Fruit fly (Drosophila melanogaster) S2 (cell line): ENCODE data around the gene slpr.

Experiments used
- CG8478 ChIP-seq: fragments of >200 bp; optimal IDR thresholded peaks from 2 replicates; lab custom pipeline; 2018
- CTCF ChIP-seq, 2 experiments: fragments of >200 bp; optimal IDR thresholded peaks; 2 replicates each; lab custom pipeline; 2018

slpr gene

DNA sequence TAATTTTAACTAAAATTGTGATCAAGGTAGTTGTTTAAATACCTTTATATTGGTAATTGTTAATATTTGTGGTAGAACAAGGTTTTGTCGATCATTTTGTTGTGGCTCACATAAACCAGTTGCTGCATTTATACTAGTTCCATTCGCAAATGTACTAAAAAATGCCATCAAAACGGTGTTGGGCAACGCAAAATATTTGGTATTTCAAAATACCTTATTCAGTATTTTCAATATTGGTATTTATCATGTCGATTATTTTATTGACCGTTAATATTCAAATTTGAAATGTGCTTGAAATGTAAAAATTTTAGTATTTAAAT, at the start of gene slpr:
Gene slpr (minus strand): TSS at position 156 of the 320 bp plus-strand sequence.
- TF ChIP-seq CG8478 (lab: Kevin White, UChicago) (no peak), CTCF (optimal IDR thresholded peaks at IDR 0.05; lab: Kevin White, UChicago) (no peak)

DNA sequence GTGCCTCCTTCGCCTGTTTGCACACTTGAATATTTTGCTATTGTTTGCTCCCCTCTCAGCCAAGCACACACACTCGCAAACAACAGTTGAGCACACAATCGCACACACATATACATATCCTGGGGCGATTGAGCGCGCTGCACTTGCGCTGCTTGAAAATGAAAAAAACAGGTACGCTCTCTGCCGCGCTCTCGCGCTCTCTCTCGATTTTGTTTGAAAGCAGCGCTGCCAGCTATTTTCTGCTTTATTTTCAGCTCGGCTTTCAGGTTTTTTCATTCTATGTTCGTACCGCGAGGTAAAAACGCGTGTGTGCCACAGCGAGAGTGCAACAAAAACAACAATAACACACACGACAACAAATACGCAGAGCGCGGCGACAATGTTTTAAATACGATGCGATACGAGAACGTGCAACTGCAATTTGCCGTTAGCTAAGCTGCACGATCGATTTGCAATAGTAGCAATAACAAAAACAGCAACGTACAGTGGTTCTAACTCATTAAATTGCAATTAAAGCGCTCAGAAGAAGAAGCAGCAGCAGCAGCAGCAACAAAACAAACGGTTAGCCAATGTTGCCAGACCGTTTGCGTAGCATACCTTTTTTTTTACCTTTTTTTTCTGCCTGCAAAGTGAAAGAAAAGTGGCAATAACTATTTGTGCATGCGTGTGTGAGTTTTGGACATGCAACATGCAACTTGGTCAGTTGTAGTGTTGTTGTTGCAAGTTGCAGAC, 39.0 kb upstream of the slpr start:
- TF ChIP-seq CTCF (optimal IDR thresholded peaks at IDR 0.05; lab: Kevin White, UChicago) (no peak), CG8478 (lab: Kevin White, UChicago) (no peak)

DNA sequence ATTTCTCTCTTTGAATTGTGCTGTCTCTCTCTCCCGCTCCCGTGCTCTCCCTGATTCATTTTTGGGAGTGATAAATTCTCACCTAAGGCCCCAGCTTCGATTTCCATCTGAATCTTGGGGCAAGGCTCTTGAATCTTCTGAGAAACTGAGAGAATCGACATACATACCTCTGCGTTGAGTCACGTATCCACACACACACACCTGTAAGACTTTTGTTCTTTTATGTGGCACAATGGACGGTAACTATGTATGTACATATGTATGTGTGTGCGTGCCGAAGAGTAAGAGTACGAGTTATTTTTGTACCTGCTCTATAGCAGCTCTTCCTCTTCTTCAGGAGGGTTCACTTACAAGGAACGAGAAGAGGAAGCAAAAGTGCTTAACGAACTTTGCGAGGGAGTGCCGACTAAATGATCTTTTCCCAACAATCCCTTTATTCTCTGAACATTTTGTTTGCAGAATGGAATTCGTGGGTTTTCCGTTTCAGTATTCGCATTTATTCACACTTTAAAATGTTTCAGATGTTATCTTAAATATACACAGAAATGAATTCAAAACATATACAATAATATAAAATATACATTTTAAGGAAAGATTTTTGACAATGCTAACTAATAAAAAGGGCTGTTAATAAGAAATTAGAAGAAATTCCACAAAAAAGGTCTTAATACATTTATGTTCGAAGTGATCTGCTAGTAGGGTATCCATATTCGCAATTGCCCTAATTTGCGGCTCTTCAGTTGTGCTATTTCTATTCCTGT, 38.3 kb upstream of the slpr start:
- TF ChIP-seq CTCF (optimal IDR thresholded peaks at IDR 0.05; lab: Kevin White, UChicago): no peak
- TF ChIP-seq CG8478 (lab: Kevin White, UChicago): no peak

DNA sequence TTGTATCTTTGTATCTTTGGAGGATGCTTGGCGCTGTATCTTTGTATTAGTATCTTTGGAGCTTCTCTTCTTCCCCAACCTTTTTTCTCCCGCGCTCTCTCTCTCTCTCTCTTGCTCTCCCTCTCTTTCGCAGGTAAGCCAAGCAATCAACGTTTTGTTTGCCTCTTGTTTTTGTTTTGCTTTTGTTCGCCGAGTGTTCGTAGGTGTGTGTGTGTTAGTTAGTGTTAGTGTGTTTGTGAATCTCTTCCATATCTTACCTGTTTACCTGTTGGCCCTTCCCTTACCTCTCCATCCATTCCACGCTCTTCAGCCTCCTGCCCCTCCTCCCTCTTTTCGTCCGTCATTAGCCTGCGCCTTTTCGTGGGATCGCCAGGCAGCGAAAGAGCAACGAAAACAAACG, 37.0 kb upstream of the slpr start:
- TF ChIP-seq CTCF (optimal IDR thresholded peaks at IDR 0.05; lab: Kevin White, UChicago) (no peak), CG8478 (lab: Kevin White, UChicago) (no peak)

DNA sequence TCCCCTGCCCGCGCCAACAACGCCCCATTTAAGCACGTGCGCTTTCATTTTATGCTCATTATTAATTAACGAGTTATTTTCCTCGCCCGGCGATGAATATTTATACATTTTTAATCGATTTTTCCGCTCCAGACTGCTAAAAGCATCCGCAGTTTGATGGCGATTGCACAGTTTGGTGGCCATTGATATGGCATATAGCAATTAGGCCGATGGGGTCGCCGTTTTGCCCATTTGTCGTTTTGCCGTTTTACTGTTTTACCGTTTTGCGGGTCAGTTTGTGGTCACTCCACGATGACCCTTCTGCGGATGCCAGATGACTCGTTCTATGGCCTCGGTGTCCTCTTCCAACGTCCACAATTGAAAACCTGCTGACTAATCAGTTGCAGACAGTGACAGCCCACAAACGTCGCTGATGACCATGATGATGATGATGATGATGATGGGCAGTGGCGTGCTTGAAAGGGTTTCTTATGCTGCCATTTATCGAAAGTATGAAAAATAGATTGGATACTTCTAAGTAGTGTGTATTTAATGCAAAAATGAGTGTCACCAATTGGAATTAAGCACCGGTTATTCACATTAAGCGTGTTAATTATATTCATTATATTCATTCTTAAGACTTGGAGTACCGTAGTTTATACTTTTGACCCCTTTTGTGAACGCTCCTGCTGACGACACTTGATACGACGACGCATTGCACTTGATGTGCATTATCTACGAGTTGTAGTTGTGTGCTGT, 34.9 kb upstream of the slpr start:
- TF ChIP-seq CTCF (optimal IDR thresholded peaks at IDR 0.05; lab: Kevin White, UChicago) (no peak), CG8478 (lab: Kevin White, UChicago) (no peak)

DNA sequence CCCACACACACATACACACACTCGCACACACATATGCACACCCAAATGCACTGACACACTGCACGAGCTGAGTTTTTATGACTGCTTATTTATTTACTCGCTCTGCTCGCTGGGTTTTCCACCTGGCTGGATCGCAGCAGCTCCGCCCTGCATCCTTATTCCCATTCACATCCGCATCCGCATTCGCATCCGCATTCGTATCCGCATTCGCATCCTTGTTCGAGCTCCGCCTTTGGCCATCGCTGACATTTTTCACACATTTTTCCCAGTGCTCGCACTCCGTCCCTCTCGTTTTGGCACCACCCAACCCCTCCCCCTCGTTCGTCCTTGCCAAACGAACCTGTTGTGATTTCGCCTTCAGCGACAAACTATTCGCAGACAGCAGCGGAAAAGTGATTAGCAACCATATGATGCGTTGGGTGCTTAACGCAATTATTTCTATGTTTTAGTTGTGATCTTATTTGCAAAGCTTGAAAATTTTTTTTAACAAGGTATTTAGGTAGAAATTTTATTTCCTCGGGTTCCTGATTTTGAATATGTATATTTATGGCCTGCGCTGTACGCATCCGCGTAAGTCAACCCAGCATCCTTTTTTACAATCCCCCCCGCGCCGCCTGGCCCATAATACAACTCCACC, 34.2 kb upstream of the slpr start:
- TF ChIP-seq CG8478 (lab: Kevin White, UChicago) (no peak), CTCF (optimal IDR thresholded peaks at IDR 0.05; lab: Kevin White, UChicago) (no peak)

DNA sequence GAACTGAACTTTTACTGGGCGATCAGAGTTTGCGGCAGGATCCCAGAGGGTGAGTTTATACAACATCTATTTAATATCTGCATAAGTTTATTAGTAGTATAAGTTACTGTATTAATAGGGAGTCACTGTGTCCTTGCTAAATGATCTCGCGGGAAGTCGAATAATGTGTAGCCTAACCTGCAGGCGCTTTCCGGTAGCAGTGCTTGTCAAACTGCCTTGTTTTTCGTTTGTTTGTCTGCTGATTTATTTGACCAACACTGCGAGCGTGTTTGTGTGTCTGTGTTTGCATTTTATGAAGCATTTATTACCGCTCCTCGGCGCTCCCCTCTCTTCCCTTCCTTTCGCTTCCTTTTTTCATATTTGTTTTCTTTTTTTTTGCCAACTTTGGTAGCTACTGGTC, 33.6 kb upstream of the slpr start:
- TF ChIP-seq CTCF (optimal IDR thresholded peaks at IDR 0.05; lab: Kevin White, UChicago) (peak; percentile 77 to 79), CG8478 (lab: Kevin White, UChicago) (no peak)

DNA sequence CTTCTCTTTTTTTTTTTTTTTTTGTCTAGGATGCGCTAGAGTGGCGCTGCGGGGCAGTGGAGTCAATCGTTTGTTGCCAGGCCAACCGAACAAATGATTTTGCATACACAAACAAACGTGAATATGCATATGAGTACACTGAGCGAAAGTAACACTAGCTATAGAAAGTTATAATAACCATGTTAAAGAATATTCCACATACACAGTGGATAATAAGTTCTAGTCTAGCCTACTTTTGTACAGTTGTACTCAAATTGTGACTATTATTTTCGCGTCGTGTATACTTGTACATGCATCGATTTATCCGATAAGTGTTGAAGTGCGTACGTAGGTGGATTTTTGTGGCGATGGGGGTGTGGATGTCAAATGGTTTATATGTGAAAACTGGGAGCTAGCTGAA, 30.1 kb upstream of the slpr start:
- no peak for TF ChIP-seq CTCF (optimal IDR thresholded peaks at IDR 0.05; lab: Kevin White, UChicago)
- TF ChIP-seq CG8478 (lab: Kevin White, UChicago): no peak

DNA sequence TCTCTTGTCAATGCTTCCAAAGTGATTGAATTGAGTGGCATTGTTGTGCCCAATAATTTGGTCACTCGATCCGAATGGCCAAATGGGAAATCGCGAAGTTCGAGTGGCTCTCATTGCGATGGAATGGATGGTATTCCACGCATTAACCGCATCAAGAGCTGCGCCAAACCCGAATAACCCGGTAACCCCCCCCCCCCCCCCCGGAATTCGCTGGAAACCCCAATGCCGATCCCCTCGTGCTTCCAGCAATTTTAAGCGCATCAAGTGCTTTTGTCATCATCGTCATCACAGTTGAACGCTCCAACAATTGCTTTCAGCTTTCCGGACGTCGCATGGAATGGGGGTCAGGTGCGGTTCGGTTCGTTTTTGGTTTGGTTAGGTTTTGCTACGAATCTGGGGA, 29.6 kb upstream of the slpr start:
- TF ChIP-seq CTCF (optimal IDR thresholded peaks at IDR 0.05; lab: Kevin White, UChicago): no peak
- no peak for TF ChIP-seq CG8478 (lab: Kevin White, UChicago)

DNA sequence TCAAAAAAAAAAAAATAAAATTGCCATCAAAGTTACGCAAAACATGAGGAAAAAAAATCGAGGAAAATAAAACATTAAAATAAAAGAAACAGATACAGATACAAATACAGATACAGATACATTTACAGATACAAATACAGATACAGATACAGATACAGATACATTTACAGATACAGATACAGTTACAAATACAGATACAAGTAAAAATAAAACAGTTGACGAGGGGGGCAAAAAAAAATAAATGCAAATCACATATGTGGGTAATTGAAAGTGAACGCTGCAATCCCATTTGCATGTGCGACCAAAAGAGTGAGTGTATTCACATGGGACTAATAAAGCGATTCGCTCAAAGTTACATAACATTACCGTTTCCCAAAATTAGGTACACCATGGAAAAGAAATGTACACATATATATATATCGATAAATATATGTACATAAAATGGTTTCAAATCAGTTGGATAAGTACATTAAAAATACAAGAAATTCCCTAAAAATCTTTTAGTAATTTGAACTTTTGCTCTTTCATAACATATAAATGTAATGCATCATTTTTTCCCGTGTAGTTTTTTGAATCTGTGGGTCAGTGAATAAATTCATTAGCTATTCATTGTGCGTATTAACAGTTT, 28.8 kb upstream of the slpr start:
- TF ChIP-seq CTCF (optimal IDR thresholded peaks at IDR 0.05; lab: Kevin White, UChicago): no peak
- TF ChIP-seq CG8478 (lab: Kevin White, UChicago): no peak

DNA sequence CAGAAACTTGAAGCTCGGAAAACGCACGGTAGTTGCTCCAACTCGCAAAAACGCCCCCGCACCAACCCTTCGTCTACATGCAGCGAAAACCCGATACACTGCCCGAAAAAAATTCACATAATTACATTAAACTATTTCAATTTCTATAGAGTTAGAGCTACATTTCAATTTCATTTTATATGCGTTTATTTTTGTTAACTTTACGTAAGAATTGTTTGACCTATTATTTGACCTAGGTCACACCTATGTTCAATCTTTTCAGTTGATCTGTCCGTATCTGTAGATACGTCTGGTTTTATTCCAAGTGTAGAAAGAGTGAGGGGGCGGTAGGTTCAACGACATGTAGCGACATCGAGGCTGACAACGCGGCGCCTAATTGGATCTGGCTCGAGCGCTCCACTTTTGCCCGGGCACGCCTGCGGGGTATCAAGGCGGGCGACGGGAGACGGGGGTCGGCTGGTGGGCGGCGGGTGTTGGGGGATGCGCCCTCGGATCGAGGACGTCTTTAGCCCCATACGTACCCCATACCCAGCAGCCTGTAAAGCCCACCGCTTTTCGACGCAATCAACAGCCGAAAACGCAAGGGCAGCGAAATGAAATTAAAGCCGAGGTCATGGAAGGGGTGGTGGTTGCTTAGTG, 25.9 kb upstream of the slpr start:
- no peak for TF ChIP-seq CG8478 (lab: Kevin White, UChicago)
- TF ChIP-seq CTCF (optimal IDR thresholded peaks at IDR 0.05; lab: Kevin White, UChicago): no peak

DNA sequence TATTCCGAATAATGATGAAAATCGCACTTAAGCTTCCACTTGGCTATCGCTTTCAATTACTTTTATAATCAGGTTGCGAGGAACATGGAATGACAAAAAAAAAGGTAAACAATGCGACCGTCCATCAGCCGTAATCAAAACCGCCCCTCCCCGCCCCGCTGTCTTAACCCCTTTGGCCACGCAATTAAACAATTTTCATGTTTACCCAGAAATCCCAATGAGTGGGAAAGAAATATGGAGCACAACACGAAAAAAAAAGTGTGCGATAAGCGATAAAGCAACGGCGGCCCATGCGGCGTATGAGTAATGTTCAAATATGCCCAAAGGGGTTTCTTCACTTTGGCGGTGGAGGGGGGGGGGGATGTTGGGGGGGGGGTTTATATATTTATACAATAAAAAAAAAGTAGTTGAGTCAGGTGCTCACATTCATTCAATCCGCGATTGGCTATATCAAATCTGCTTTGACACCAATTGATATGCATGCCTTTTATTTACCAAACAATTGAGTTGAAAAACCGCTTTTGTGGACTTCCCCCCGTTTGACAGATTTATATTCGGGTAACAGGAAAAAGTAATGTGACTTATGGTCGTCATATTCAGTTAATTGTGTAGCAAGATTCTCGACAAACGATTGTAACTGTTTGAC, 22.1 kb upstream of the slpr start:
- TF ChIP-seq CG8478 (lab: Kevin White, UChicago) (no peak), CTCF (optimal IDR thresholded peaks at IDR 0.05; lab: Kevin White, UChicago) (no peak)

DNA sequence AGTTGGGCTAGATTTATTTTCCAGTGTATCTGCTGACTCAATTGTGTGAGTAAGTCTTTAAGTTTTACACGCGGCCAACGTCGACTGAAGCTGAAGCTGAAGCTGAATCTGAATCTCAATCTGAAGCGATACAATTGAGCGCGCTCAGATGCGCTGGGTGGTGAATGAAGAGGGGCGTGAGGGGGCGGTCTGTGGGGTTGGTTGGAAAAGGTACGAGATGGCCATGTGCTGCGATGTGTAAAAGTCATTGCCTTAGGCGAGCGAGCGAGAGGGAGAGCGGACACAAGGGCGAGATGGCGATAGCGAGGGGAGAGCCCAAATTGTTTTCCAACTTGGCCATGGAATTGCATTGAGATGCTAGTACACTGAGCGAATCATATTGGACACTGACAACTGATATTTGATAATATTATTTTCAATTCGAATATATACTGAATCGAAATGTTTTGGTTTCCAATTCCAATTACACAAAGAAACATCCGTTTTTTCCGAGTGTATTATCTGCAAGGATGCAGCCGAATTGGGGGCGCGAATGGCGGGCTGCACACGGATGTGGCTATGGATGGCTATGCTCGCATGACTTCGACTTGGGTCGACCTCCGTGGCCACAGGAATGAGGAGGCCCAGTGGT, 19.7 kb upstream of the slpr start:
- TF ChIP-seq CG8478 (lab: Kevin White, UChicago) (no peak), CTCF (optimal IDR thresholded peaks at IDR 0.05; lab: Kevin White, UChicago) (no peak)
